Fruit fly (Drosophila melanogaster): ENCODE data around the gene CAH3.

The CAH3 gene

dm6 chrX:8640636-8641216, 40.3 kb upstream of the CAH3 start:
- TF ChIP-seq Sox102F (GFP tag; optimal IDR thresholded peaks at IDR 0.05): no peak
- no peak for TF ChIP-seq Lpt (GFP tag; optimal IDR thresholded peaks at IDR 0.05)
- no peak for TF ChIP-seq CG6808 (GFP tag; optimal IDR thresholded peaks at IDR 0.05)
- TF ChIP-seq Gug (GFP tag; IDR thresholded peaks at IDR 0.05): no peak
- TF ChIP-seq vri (GFP tag; optimal IDR thresholded peaks at IDR 0.05): no peak
- no peak for TF ChIP-seq CG4318 (GFP tag; optimal IDR thresholded peaks at IDR 0.05)

dm6 chrX:8650631-8651133, 30.4 kb upstream of the CAH3 start, which contains the start of gene oc:
Gene oc, minus strand, starts transcription at chrX:8650681.
- TF ChIP-seq CG8319 (GFP tag; optimal IDR thresholded peaks at IDR 0.05) (no peak), CG11762 (GFP tag; optimal IDR thresholded peaks at IDR 0.05; ENCODE audit: insufficient read depth) (peak; percentile 45), CG6792 (GFP tag; optimal IDR thresholded peaks at IDR 0.05) (peak; percentile 38), cyc (GFP tag; optimal IDR thresholded peaks at IDR 0.05) (no peak), spab (GFP tag; optimal IDR thresholded peaks at IDR 0.05) (peak; percentile 29), ss (GFP tag; optimal IDR thresholded peaks at IDR 0.05) (peak; percentile 68 to 79), Ets96B (tag; optimal IDR thresholded peaks at IDR 0.05) (peak; percentile 36), CG10669 (GFP tag; optimal IDR thresholded peaks at IDR 0.05) (peak; percentile 41), eg (GFP tag; IDR thresholded peaks at IDR 0.05) (peak; percentile 68; the same call in 2 of the 3 replicates), esn (GFP tag; optimal IDR thresholded peaks at IDR 0.05) (peak; percentile 27), CG4318 (GFP tag; optimal IDR thresholded peaks at IDR 0.05) (no peak), Sox15 (GFP tag; optimal IDR thresholded peaks at IDR 0.05) (no peak), CG3919 (GFP tag; optimal IDR thresholded peaks at IDR 0.05) (peak; percentile 50), CG11294 (GFP tag; IDR thresholded peaks at IDR 0.05) (0 out of 2 replicates have a peak, but pooled peaks have one; percentile 16), CG6276 (GFP tag; optimal IDR thresholded peaks at IDR 0.05) (no peak), svp (GFP tag) (no peak), CG15336 (GFP tag; IDR thresholded peaks at IDR 0.05) (peak; percentile 52; the same call in 1 of the 2 replicates), lz (GFP tag; optimal IDR thresholded peaks at IDR 0.05) (no peak), topi (GFP tag; optimal IDR thresholded peaks at IDR 0.05) (peak; percentile 15), OdsH (GFP tag; optimal IDR thresholded peaks at IDR 0.05) (peak; percentile 32), Met (GFP tag; optimal IDR thresholded peaks at IDR 0.05) (peak; percentile 37), vri (GFP tag; optimal IDR thresholded peaks at IDR 0.05) (peak; percentile 17), dac (GFP tag; optimal IDR thresholded peaks at IDR 0.05) (no peak), CG6163 (GFP tag; IDR thresholded peaks at IDR 0.05) (peak; percentile 86), salr (GFP tag; optimal IDR thresholded peaks at IDR 0.05) (peak; percentile 28 to 49), Smox (GFP tag; optimal IDR thresholded peaks at IDR 0.05) (peak; percentile 18), Hr4 (GFP tag; optimal IDR thresholded peaks at IDR 0.05) (no peak), fd85E (GFP tag; optimal IDR thresholded peaks at IDR 0.05) (no peak), Eip78C (GFP tag) (peak; percentile 70), Sox102F (GFP tag; optimal IDR thresholded peaks at IDR 0.05) (peak; percentile 19), net (GFP tag; optimal IDR thresholded peaks at IDR 0.05) (peak; percentile 21), CG9139 (GFP tag; optimal IDR thresholded peaks at IDR 0.05) (peak; percentile 66), fd59A (GFP tag; optimal IDR thresholded peaks at IDR 0.05) (peak; percentile 25), CG32006 (GFP tag; optimal IDR thresholded peaks at IDR 0.05) (peak; percentile 60), CG10631 (GFP tag; optimal IDR thresholded peaks at IDR 0.05) (peak; percentile 5), CG8632 (GFP tag; optimal IDR thresholded peaks at IDR 0.05) (peak; percentile 46), CG11902 (GFP tag; optimal IDR thresholded peaks at IDR 0.05) (no peak), CG7368 (GFP tag; optimal IDR thresholded peaks at IDR 0.05) (peak; percentile 43), acj6 (GFP tag; optimal IDR thresholded peaks at IDR 0.05) (no peak), fkh (GFP tag; optimal IDR thresholded peaks at IDR 0.05) (peak; percentile 97), Hr38 (GFP tag; optimal IDR thresholded peaks at IDR 0.05) (no peak), CG8119 (GFP tag; IDR thresholded peaks at IDR 0.05) (peak; percentile 49; the same call in 1 of the 3 replicates), CG6854 (GFP tag; optimal IDR thresholded peaks at IDR 0.05) (no peak), achi (GFP tag; optimal IDR thresholded peaks at IDR 0.05) (peak; percentile 43), CG31627 (GFP tag; optimal IDR thresholded peaks at IDR 0.05) (no peak), pdm3 (GFP tag; optimal IDR thresholded peaks at IDR 0.05) (peak; percentile 57)

All from whole organism, prepupa.